Fruit fly (Drosophila melanogaster) whole organism, embryonic: ENCODE data around the gene PH4alphaSG2.

Experiments
- Atf3 ChIP-seq: fragments of 200-800 bp; sonication (Bioruptor generic); optimal IDR thresholded peaks from 3 replicates; lab custom pipeline; 2016; ENCODE audit warnings: missing biosample characterization, missing genetic modification characterization
- Atf6 ChIP-seq: fragments of 200-800 bp; sonication (Bioruptor generic); IDR thresholded peaks from 2 replicates; pipeline ENCODE4 v1.3.6; 2022; ENCODE audit warnings: missing biosample characterization, missing genetic modification characterization
- Awh ChIP-seq: fragments of 200-800 bp; sonication (Bioruptor generic); IDR thresholded peaks from 2 replicates; pipeline ENCODE4, ENCODE4 v1.3.6; 2022; ENCODE audit warnings: missing biosample characterization, missing genetic modification characterization
- CG10462 ChIP-seq: fragments of 200-800 bp; sonication (Bioruptor generic); optimal IDR thresholded peaks from 2 replicates; lab custom pipeline; 2016; ENCODE audit warnings: missing biosample characterization, missing genetic modification characterization
- CG11504 ChIP-seq: fragments of 200-800 bp; sonication (Bioruptor generic); optimal IDR thresholded peaks from 3 replicates; lab custom pipeline; 2019; ENCODE audit warnings: missing biosample characterization, mild to moderate bottlenecking, missing genetic modification characterization, moderate library complexity
- CG12942 ChIP-seq: fragments of 200-800 bp; sonication (Bioruptor generic); optimal IDR thresholded peaks from 3 replicates; lab custom pipeline; 2016; ENCODE audit warnings: missing biosample characterization, missing genetic modification characterization
- CG13624 ChIP-seq: fragments of 200-800 bp; sonication (Bioruptor generic); optimal IDR thresholded peaks from 2 replicates; lab custom pipeline; 2016; ENCODE audit warnings: missing biosample characterization, missing genetic modification characterization
- CG14050 ChIP-seq: fragments of 200-800 bp; sonication (Bioruptor generic); IDR thresholded peaks from 3 replicates; pipeline ENCODE4 v1.3.6; 2022; ENCODE audit warnings: missing biosample characterization, missing genetic modification characterization
- CG14710 ChIP-seq: fragments of 200-800 bp; sonication (Bioruptor generic); optimal IDR thresholded peaks from 3 replicates; lab custom pipeline; 2019; ENCODE audit warnings: missing biosample characterization, mild to moderate bottlenecking, missing genetic modification characterization, moderate library complexity
- CG18011 ChIP-seq: fragments of 200-800 bp; sonication (Bioruptor generic); optimal IDR thresholded peaks from 2 replicates; lab custom pipeline; 2017; ENCODE audit warnings: missing biosample characterization, missing genetic modification characterization, mild to moderate bottlenecking, moderate library complexity, missing genotype
- CG18262 ChIP-seq: fragments of 200-800 bp; optimal IDR thresholded peaks from 3 replicates; lab custom pipeline; 2019; ENCODE audit warnings: missing biosample characterization, mild to moderate bottlenecking, missing genetic modification characterization, moderate library complexity
- CG1832 ChIP-seq: fragments of 200-800 bp; sonication (Bioruptor generic); optimal IDR thresholded peaks from 2 replicates; lab custom pipeline; 2017; ENCODE audit warnings: missing biosample characterization, mild to moderate bottlenecking, missing genetic modification characterization, inconsistent platforms
- CG2875 ChIP-seq: fragments of 200-800 bp; sonication (Bioruptor generic); optimal IDR thresholded peaks from 2 replicates; lab custom pipeline; 2017; ENCODE audit warnings: missing biosample characterization, mild to moderate bottlenecking, missing genetic modification characterization, missing genetic modification reagents
- CG30020 ChIP-seq: fragments of 200-800 bp; optimal IDR thresholded peaks from 2 replicates; lab custom pipeline; 2019; ENCODE audit warnings: missing biosample characterization, mild to moderate bottlenecking, missing genetic modification characterization, moderate library complexity
- CG3163 ChIP-seq: fragments of 200-800 bp; sonication (Bioruptor generic); optimal IDR thresholded peaks from 3 replicates; lab custom pipeline; 2016; ENCODE audit warnings: missing biosample characterization, missing genetic modification characterization
- CG42726 ChIP-seq: fragments of 200-800 bp; sonication (Bioruptor generic); IDR thresholded peaks from 2 replicates; pipeline ENCODE4 v1.3.6; 2022; ENCODE audit warnings: missing biosample characterization, missing genetic modification characterization; ENCODE audit not compliant: partially characterized antibody
- CG6272 ChIP-seq: fragments of 200-800 bp; sonication (Bioruptor generic); IDR thresholded peaks from 2 replicates; pipeline ENCODE4 v1.3.6; 2022; ENCODE audit warnings: missing biosample characterization, missing genetic modification characterization
- CG6683 ChIP-seq: fragments of 200-800 bp; sonication (Bioruptor generic); optimal IDR thresholded peaks from 2 replicates; lab custom pipeline; 2017; ENCODE audit warnings: missing biosample characterization, mild to moderate bottlenecking, missing genetic modification characterization, missing genetic modification reagents
- CG8290 ChIP-seq, 3 experiments: fragments of 200-800 bp; sonication (Bioruptor generic); optimal IDR thresholded peaks; 2 replicates each; lab custom pipeline; 2016 to 2019; ENCODE audit warnings: missing biosample characterization in 3 of 3, missing genetic modification characterization in 3 of 3, mild to moderate bottlenecking in 2 of 3, moderate library complexity in 1 of 3
- CG8765 ChIP-seq: fragments of 200-800 bp; sonication (Bioruptor generic); IDR thresholded peaks from 2 replicates; pipeline ENCODE4 v1.3.6; 2022; ENCODE audit warnings: missing biosample characterization, missing genetic modification characterization
- CkIIα-i1 ChIP-seq: fragments of 200-800 bp; sonication (Bioruptor generic); IDR thresholded peaks from 2 replicates; pipeline ENCODE4 v1.3.6; 2022; ENCODE audit warnings: missing biosample characterization, missing genetic modification characterization
- CoRest ChIP-seq: fragments of 200-800 bp; sonication (Bioruptor generic); optimal IDR thresholded peaks from 3 replicates; lab custom pipeline; 2018; ENCODE audit warnings: missing biosample characterization, mild to moderate bottlenecking, missing genetic modification characterization, moderate library complexity
- D19A ChIP-seq: fragments of 200-800 bp; optimal IDR thresholded peaks from 3 replicates; lab custom pipeline; 2019; ENCODE audit warnings: missing biosample characterization, mild to moderate bottlenecking, missing genetic modification characterization, moderate library complexity
- D19B ChIP-seq: fragments of 200-800 bp; sonication (Bioruptor generic); optimal IDR thresholded peaks from 2 replicates; lab custom pipeline; 2017; ENCODE audit warnings: missing biosample characterization, mild to moderate bottlenecking, missing genetic modification characterization
- Drgx ChIP-seq: fragments of 200-800 bp; sonication (Bioruptor generic); IDR thresholded peaks from 2 replicates; pipeline ENCODE4 v1.3.6; 2022; ENCODE audit warnings: missing biosample characterization, missing genetic modification characterization
- Elba2 ChIP-seq: fragments of 200-800 bp; sonication (Bioruptor generic); optimal IDR thresholded peaks from 3 replicates; lab custom pipeline; 2016; ENCODE audit warnings: missing biosample characterization, missing genetic modification characterization
- Fer1 ChIP-seq: fragments of 200-800 bp; sonication (Bioruptor generic); optimal IDR thresholded peaks from 2 replicates; lab custom pipeline; 2017; ENCODE audit warnings: missing biosample characterization, mild to moderate bottlenecking, missing genetic modification characterization
- Fer2 ChIP-seq: fragments of 200-800 bp; sonication (Bioruptor generic); optimal IDR thresholded peaks from 2 replicates; lab custom pipeline; 2018; ENCODE audit warnings: missing biosample characterization, mild to moderate bottlenecking, missing genetic modification characterization, moderate library complexity
- Hr51 ChIP-seq, 2 experiments: fragments of 200-800 bp; sonication (Bioruptor generic); optimal IDR thresholded peaks; 2 replicates in 1 of 2; 3 replicates in 1 of 2; lab custom pipeline; 2016 to 2018; ENCODE audit warnings: missing biosample characterization in 2 of 2, missing genetic modification characterization in 2 of 2, mild to moderate bottlenecking in 1 of 2, moderate library complexity in 1 of 2
- Lim3 ChIP-seq: fragments of 200-800 bp; sonication (Bioruptor generic); IDR thresholded peaks from 2 replicates; pipeline ENCODE4 v1.3.6; 2022; ENCODE audit warnings: missing biosample characterization, missing genetic modification characterization
- Oli ChIP-seq: fragments of 200-800 bp; sonication (Bioruptor generic); optimal IDR thresholded peaks from 2 replicates; lab custom pipeline; 2018; ENCODE audit warnings: missing biosample characterization, mild to moderate bottlenecking, missing genetic modification characterization, moderate library complexity
- Poxn ChIP-seq: fragments of 200-800 bp; sonication (Bioruptor generic); IDR thresholded peaks from 2 replicates; pipeline ENCODE4 v1.3.6; 2022; ENCODE audit warnings: missing biosample characterization, missing genetic modification characterization
- Ptx1 ChIP-seq: fragments of 200-800 bp; sonication (Bioruptor generic); IDR thresholded peaks from 2 replicates; pipeline ENCODE4 v1.3.6; 2022; ENCODE audit warnings: missing biosample characterization, missing genetic modification characterization
- Ssrp ChIP-seq: fragments of 200-800 bp; sonication (Bioruptor generic); optimal IDR thresholded peaks from 2 replicates; lab custom pipeline; 2018; ENCODE audit warnings: missing biosample characterization, mild to moderate bottlenecking, missing genetic modification characterization, moderate library complexity
- aop ChIP-seq: fragments of 200-800 bp; sonication (Bioruptor generic); IDR thresholded peaks from 2 replicates; pipeline ENCODE4 v1.3.6; 2022; ENCODE audit warnings: missing biosample characterization, missing genetic modification characterization
- btn ChIP-seq: fragments of 200-800 bp; sonication (Bioruptor generic); optimal IDR thresholded peaks from 2 replicates; lab custom pipeline; 2016; ENCODE audit warnings: missing biosample characterization, missing genetic modification characterization
- eve ChIP-seq, 2 experiments: fragments of >200 bp; optimal IDR thresholded peaks; 2 replicates each; lab custom pipeline; 2017; ENCODE audit warnings: missing biosample characterization in 2 of 2, missing genetic modification characterization in 2 of 2
- fd102C ChIP-seq: fragments of 200-800 bp; sonication (Bioruptor generic); optimal IDR thresholded peaks from 2 replicates; lab custom pipeline; 2018; ENCODE audit warnings: missing biosample characterization, mild to moderate bottlenecking, missing genetic modification characterization, moderate library complexity
- grau ChIP-seq: fragments of 200-800 bp; optimal IDR thresholded peaks from 3 replicates; lab custom pipeline; 2019; ENCODE audit warnings: missing biosample characterization, mild to moderate bottlenecking, missing genetic modification characterization, moderate library complexity
- hb ChIP-seq: fragments of 200-800 bp; sonication (Bioruptor generic); IDR thresholded peaks from 3 replicates; pipeline ENCODE4 v1.3.6; 2022; ENCODE audit warnings: missing biosample characterization, missing genetic modification characterization; ENCODE audit not compliant: partially characterized antibody
- hkb ChIP-seq, 2 experiments: fragments of 200-800 bp in 1 of 2; fragments of >200 bp in 1 of 2; sonication (Bioruptor generic) in 1 of 2; IDR thresholded peaks in 1 of 2; optimal IDR thresholded peaks in 1 of 2; 2 replicates each; pipeline versions ENCODE4 v1.3.6 to Lab custom; 2017 to 2022; ENCODE audit warnings: missing biosample characterization in 1 of 2, missing genetic modification characterization in 1 of 2
- lov ChIP-seq, 2 experiments: fragments of 200-800 bp in 1 of 2; fragments of >200 bp in 1 of 2; sonication (Bioruptor generic) in 1 of 2; IDR thresholded peaks in 1 of 2; optimal IDR thresholded peaks in 1 of 2; 2 replicates in 1 of 2; 3 replicates in 1 of 2; pipeline versions ENCODE4 v1.3.6 to Lab custom; 2017 to 2022; ENCODE audit warnings: missing biosample characterization in 1 of 2, missing genetic modification characterization in 1 of 2
- nmo ChIP-seq: fragments of 200-800 bp; sonication (Bioruptor generic); optimal IDR thresholded peaks from 2 replicates; lab custom pipeline; 2018; ENCODE audit warnings: missing biosample characterization, mild to moderate bottlenecking, missing genetic modification characterization, moderate library complexity
- pum ChIP-seq: fragments of 200-800 bp; sonication (Bioruptor generic); optimal IDR thresholded peaks from 2 replicates; lab custom pipeline; 2016; ENCODE audit warnings: missing biosample characterization, missing genetic modification characterization
- ro ChIP-seq: fragments of 200-800 bp; sonication (Bioruptor generic); IDR thresholded peaks from 2 replicates; pipeline ENCODE4 v1.3.6; 2022; ENCODE audit warnings: missing biosample characterization, missing genetic modification characterization
- tgo ChIP-seq: fragments of 200-800 bp; sonication (Bioruptor generic); IDR thresholded peaks from 3 replicates; pipeline ENCODE4 v1.3.6; 2022; ENCODE audit warnings: missing biosample characterization, missing genetic modification characterization
- unc-4 ChIP-seq: fragments of 200-800 bp; sonication (Bioruptor generic); IDR thresholded peaks from 2 replicates; pipeline ENCODE4 v1.3.6; 2022; ENCODE audit warnings: missing biosample characterization, missing genetic modification characterization; ENCODE audit not compliant: partially characterized antibody
- zen ChIP-seq: fragments of 200-800 bp; sonication (Bioruptor generic); optimal IDR thresholded peaks from 3 replicates; lab custom pipeline; 2018; ENCODE audit warnings: missing biosample characterization, mild to moderate bottlenecking, missing genetic modification characterization, moderate library complexity

The PH4alphaSG2 gene

dm6 chr3R:30531129-30531708, 41.3 kb downstream of the PH4alphaSG2 start (continued):
- TF ChIP-seq Fer1 (GFP tag; lab: Kevin White, UChicago) (no peak), Atf3 (GFP tag; lab: Kevin White, UChicago) (no peak), grau (tag; lab: Kevin White, UChicago) (peak; percentile 27), zen (no peak), btn (GFP tag; lab: Kevin White, UChicago) (no peak), CG14710 (peak; percentile 6), CG10462 (GFP tag; lab: Kevin White, UChicago) (no peak), CG14050 (no peak), CG30020 (tag; lab: Kevin White, UChicago) (no peak), Hr51 (GFP tag; optimal IDR thresholded peaks at IDR 0.05; lab: Kevin White, UChicago) (peak in 1 of 2 experiments; percentile 39), Oli (peak; percentile 10), Ptx1 (GFP tag; lab: Robert Waterston, UW) (0 out of 2 replicates have a peak, but pooled peaks have one; percentile 28), CG8765 (no peak), Lim3 (GFP tag; lab: Robert Waterston, UW) (no peak), eve (GFP tag; optimal IDR thresholded peaks at IDR 0.05; lab: Kevin White, UChicago) (no peak), unc-4 (GFP tag; lab: Robert Waterston, UW) (no peak), Awh (no peak), Atf6 (GFP tag; lab: Robert Waterston, UW) (no peak), CG42726 (GFP tag; lab: Robert Waterston, UW) (no peak), CG1832 (GFP tag; lab: Kevin White, UChicago) (no peak), CG6683 (GFP tag; lab: Kevin White, UChicago) (no peak), CG13624 (GFP tag; lab: Kevin White, UChicago) (no peak), Fer2 (no peak), lov (optimal IDR thresholded peaks at IDR 0.05; lab: Kevin White, UChicago) (no peak), lov (GFP tag; IDR thresholded peaks at IDR 0.05; lab: Robert Waterston, UW) (no peak), CG6272 (GFP tag; lab: Robert Waterston, UW) (no peak), fd102C (GFP tag; lab: Kevin White, UChicago) (no peak), Ssrp (tag; lab: Kevin White, UChicago) (peak; percentile 30), CG8290 (GFP tag; optimal IDR thresholded peaks at IDR 0.05; lab: Kevin White, UChicago) (no peak), CG8290 (tag; optimal IDR thresholded peaks at IDR 0.05; lab: Kevin White, UChicago) (no peak), hkb (optimal IDR thresholded peaks at IDR 0.05; lab: Kevin White, UChicago) (no peak), hkb (GFP tag; IDR thresholded peaks at IDR 0.05; lab: Robert Waterston, UW) (no peak), Elba2 (GFP tag; lab: Kevin White, UChicago) (no peak), D19A (tag; lab: Kevin White, UChicago) (peak; percentile 31), Drgx (GFP tag; lab: Robert Waterston, UW) (0 out of 2 replicates have a peak, but pooled peaks have one; percentile 26), CG2875 (no peak), CG18011 (GFP tag; lab: Kevin White, UChicago) (no peak), CG12942 (GFP tag; lab: Kevin White, UChicago) (no peak), ro (GFP tag; lab: Robert Waterston, UW) (no peak), CG18262 (tag; lab: Kevin White, UChicago) (peak; percentile 37), D19B (peak; percentile 60), tgo (GFP tag; lab: Robert Waterston, UW) (no peak), Poxn (no peak), nmo (GFP tag; lab: Kevin White, UChicago) (peak; percentile 32), CG3163 (GFP tag; lab: Kevin White, UChicago) (no peak), CoRest (peak; percentile 17), CG11504 (peak; percentile 39), pum (GFP tag; lab: Kevin White, UChicago) (no peak), aop (GFP tag; lab: Robert Waterston, UW) (no peak), CkIIα-i1 (GFP tag; lab: Robert Waterston, UW) (no peak), hb (no peak)
